Fruit fly (Drosophila melanogaster) whole organism, embryonic: ENCODE measurements around the gene mus301.

Source experiments
- Asciz ChIP-seq: fragments of 200-800 bp; sonication (Bioruptor generic); optimal IDR thresholded peaks from 2 replicates; lab custom pipeline; 2017; ENCODE audit warnings: missing biosample characterization, mild to moderate bottlenecking, missing genetic modification characterization, missing genetic modification reagents
- BEAF-32 ChIP-seq: fragments of 200-800 bp; sonication (Bioruptor generic); optimal IDR thresholded peaks from 3 replicates; lab custom pipeline; 2017; ENCODE audit warnings: missing biosample characterization, missing genetic modification characterization, mild to moderate bottlenecking, moderate library complexity, missing genetic modification reagents
- Bgb ChIP-seq: fragments of 200-800 bp; sonication (Bioruptor generic); IDR thresholded peaks from 2 replicates; pipeline ENCODE4 v1.3.6; 2022; ENCODE audit warnings: missing biosample characterization, missing genetic modification characterization; ENCODE audit not compliant: partially characterized antibody
- CG12155 ChIP-seq: fragments of 200-800 bp; sonication (Bioruptor generic); optimal IDR thresholded peaks from 3 replicates; lab custom pipeline; 2016; ENCODE audit warnings: missing biosample characterization, missing genetic modification characterization
- CG12659 ChIP-seq: fragments of 200-800 bp; sonication (Bioruptor generic); optimal IDR thresholded peaks from 3 replicates; lab custom pipeline; 2017; ENCODE audit warnings: mild to moderate bottlenecking, missing biosample characterization, missing genetic modification reagents, missing genetic modification characterization
- CG13624 ChIP-seq: fragments of 200-800 bp; sonication (Bioruptor generic); optimal IDR thresholded peaks from 2 replicates; lab custom pipeline; 2016; ENCODE audit warnings: missing biosample characterization, missing genetic modification characterization
- CG14710 ChIP-seq: fragments of 200-800 bp; sonication (Bioruptor generic); optimal IDR thresholded peaks from 3 replicates; lab custom pipeline; 2019; ENCODE audit warnings: missing biosample characterization, mild to moderate bottlenecking, missing genetic modification characterization, moderate library complexity
- CG15514 ChIP-seq: fragments of 200-800 bp; sonication (Bioruptor generic); optimal IDR thresholded peaks from 3 replicates; lab custom pipeline; 2017; ENCODE audit warnings: missing biosample characterization, missing genetic modification characterization, mild to moderate bottlenecking, moderate library complexity, missing genetic modification reagents
- CG1603 ChIP-seq: fragments of 200-800 bp; sonication (Bioruptor generic); optimal IDR thresholded peaks from 2 replicates; lab custom pipeline; 2019; ENCODE audit warnings: missing biosample characterization, mild to moderate bottlenecking, missing genetic modification characterization, moderate library complexity
- CG2116 ChIP-seq: fragments of 200-800 bp; sonication (Bioruptor generic); optimal IDR thresholded peaks from 3 replicates; lab custom pipeline; 2018; ENCODE audit warnings: missing biosample characterization, mild to moderate bottlenecking, missing genetic modification characterization
- CG33213 ChIP-seq: fragments of 200-800 bp; sonication (Bioruptor generic); optimal IDR thresholded peaks from 3 replicates; lab custom pipeline; 2016; ENCODE audit warnings: missing biosample characterization, missing genetic modification characterization
- CG3995 ChIP-seq: fragments of 200-800 bp; sonication (Bioruptor generic); optimal IDR thresholded peaks from 3 replicates; lab custom pipeline; 2016; ENCODE audit warnings: missing biosample characterization, missing genetic modification characterization
- CG7786 ChIP-seq: fragments of 200-800 bp; sonication (Bioruptor generic); optimal IDR thresholded peaks from 2 replicates; lab custom pipeline; 2016; ENCODE audit warnings: missing biosample characterization, missing genetic modification characterization
- CG7928 ChIP-seq: fragments of 200-800 bp; sonication (Bioruptor generic); optimal IDR thresholded peaks from 2 replicates; lab custom pipeline; 2017; ENCODE audit warnings: missing biosample characterization, mild to moderate bottlenecking, missing genetic modification characterization
- CG8290 ChIP-seq, 3 experiments: fragments of 200-800 bp; sonication (Bioruptor generic); optimal IDR thresholded peaks; 2 replicates each; lab custom pipeline; 2016 to 2019; ENCODE audit warnings: missing biosample characterization in 3 of 3, missing genetic modification characterization in 3 of 3, mild to moderate bottlenecking in 2 of 3, moderate library complexity in 1 of 3
- CG9817 ChIP-seq: fragments of 200-800 bp; sonication (Bioruptor generic); optimal IDR thresholded peaks from 2 replicates; lab custom pipeline; 2018; ENCODE audit warnings: missing biosample characterization, mild to moderate bottlenecking, missing genetic modification characterization, moderate library complexity
- CG9932 ChIP-seq: fragments of 200-800 bp; sonication (Bioruptor generic); IDR thresholded peaks from 2 replicates; pipeline ENCODE4 v1.3.6; 2022; ENCODE audit warnings: missing biosample characterization, missing genetic modification characterization
- CoRest ChIP-seq: fragments of 200-800 bp; sonication (Bioruptor generic); optimal IDR thresholded peaks from 3 replicates; lab custom pipeline; 2018; ENCODE audit warnings: missing biosample characterization, mild to moderate bottlenecking, missing genetic modification characterization, moderate library complexity
- Dfd ChIP-seq, 2 experiments: fragments of >200 bp; optimal IDR thresholded peaks; 2 replicates each; lab custom pipeline; 2017; ENCODE audit warnings: missing biosample characterization in 2 of 2, missing genetic modification characterization in 2 of 2
- E2f2 ChIP-seq: fragments of 200-800 bp; sonication (Bioruptor generic); IDR thresholded peaks from 2 replicates; pipeline ENCODE4 v1.3.6; 2022; ENCODE audit warnings: missing biosample characterization, missing genetic modification characterization
- Elba2 ChIP-seq: fragments of 200-800 bp; sonication (Bioruptor generic); optimal IDR thresholded peaks from 3 replicates; lab custom pipeline; 2016; ENCODE audit warnings: missing biosample characterization, missing genetic modification characterization
- Gug ChIP-seq: fragments of 200-800 bp; sonication (Bioruptor generic); IDR thresholded peaks from 4 replicates; pipeline ENCODE4 v1.3.6; 2022; ENCODE audit warnings: missing biosample characterization, missing genetic modification characterization
- HHEX ChIP-seq: fragments of 200-800 bp; sonication (Bioruptor generic); optimal IDR thresholded peaks from 3 replicates; lab custom pipeline; 2017; ENCODE audit warnings: missing biosample characterization, mild to moderate bottlenecking, missing genetic modification characterization, missing genetic modification reagents
- HmgD ChIP-seq: fragments of 200-800 bp; sonication (Bioruptor generic); optimal IDR thresholded peaks from 3 replicates; lab custom pipeline; 2016; ENCODE audit warnings: missing biosample characterization, missing genetic modification characterization
- HmgZ ChIP-seq: fragments of 200-800 bp; sonication (Bioruptor generic); optimal IDR thresholded peaks from 2 replicates; lab custom pipeline; 2018; ENCODE audit warnings: missing biosample characterization, mild to moderate bottlenecking, missing genetic modification characterization
- Hr51 ChIP-seq, 2 experiments: fragments of 200-800 bp; sonication (Bioruptor generic); optimal IDR thresholded peaks; 2 replicates in 1 of 2; 3 replicates in 1 of 2; lab custom pipeline; 2016 to 2018; ENCODE audit warnings: missing biosample characterization in 2 of 2, missing genetic modification characterization in 2 of 2, mild to moderate bottlenecking in 1 of 2, moderate library complexity in 1 of 2
- Hsf ChIP-seq: fragments of 200-800 bp; sonication (Bioruptor generic); optimal IDR thresholded peaks from 3 replicates; lab custom pipeline; 2016; ENCODE audit warnings: missing biosample characterization, missing genetic modification characterization
- Lhr ChIP-seq: fragments of 200-800 bp; sonication (Bioruptor generic); optimal IDR thresholded peaks from 3 replicates; lab custom pipeline; 2017; ENCODE audit warnings: mild to moderate bottlenecking, missing biosample characterization, missing genetic modification reagents, missing genetic modification characterization
- MBD-R2 ChIP-seq: fragments of 200-800 bp; sonication (Bioruptor generic); IDR thresholded peaks from 2 replicates; pipeline ENCODE4 v1.3.6; 2022; ENCODE audit warnings: missing biosample characterization, missing genetic modification characterization
- MESR4 ChIP-seq: fragments of 200-800 bp; sonication (Bioruptor generic); optimal IDR thresholded peaks from 2 replicates; lab custom pipeline; 2018; ENCODE audit warnings: missing biosample characterization, mild to moderate bottlenecking, missing genetic modification characterization, moderate library complexity
- Meics ChIP-seq: fragments of 200-800 bp; sonication (Bioruptor generic); optimal IDR thresholded peaks from 2 replicates; lab custom pipeline; 2017; ENCODE audit warnings: missing biosample characterization, mild to moderate bottlenecking, missing genetic modification characterization
- NFAT ChIP-seq: fragments of 200-800 bp; sonication (Bioruptor generic); IDR thresholded peaks from 2 replicates; pipeline ENCODE4 v1.3.6; 2022; ENCODE audit warnings: missing biosample characterization, missing genetic modification characterization
- Rx ChIP-seq: fragments of 200-800 bp; sonication (Bioruptor generic); IDR thresholded peaks from 2 replicates; pipeline ENCODE4 v1.3.6; 2022; ENCODE audit warnings: missing biosample characterization, missing genetic modification characterization
- Xbp1 ChIP-seq: fragments of 200-800 bp; sonication (Bioruptor generic); optimal IDR thresholded peaks from 3 replicates; lab custom pipeline; 2016; ENCODE audit warnings: missing biosample characterization, mild to moderate bottlenecking, missing genetic modification characterization
- chn ChIP-seq: fragments of 200-800 bp; sonication (Bioruptor generic); optimal IDR thresholded peaks from 2 replicates; lab custom pipeline; 2016; ENCODE audit warnings: missing biosample characterization, missing genetic modification characterization
- da ChIP-seq: fragments of 200-800 bp; sonication (Bioruptor generic); optimal IDR thresholded peaks from 2 replicates; lab custom pipeline; 2016; ENCODE audit warnings: missing biosample characterization, missing genetic modification characterization
- dm ChIP-seq: fragments of 200-800 bp; sonication (Bioruptor generic); optimal IDR thresholded peaks from 3 replicates; lab custom pipeline; 2016; ENCODE audit warnings: missing biosample characterization, missing genetic modification characterization
- ftz-f1 ChIP-seq: fragments of 200-800 bp; sonication (Bioruptor generic); optimal IDR thresholded peaks from 2 replicates; lab custom pipeline; 2016; ENCODE audit warnings: missing biosample characterization, missing genetic modification characterization
- gfzf ChIP-seq: fragments of 200-800 bp; sonication (Bioruptor generic); optimal IDR thresholded peaks from 2 replicates; lab custom pipeline; 2016; ENCODE audit warnings: missing biosample characterization, mild to moderate bottlenecking, missing genetic modification characterization, moderate library complexity
- gsb ChIP-seq: fragments of 200-800 bp; sonication (Bioruptor generic); IDR thresholded peaks from 2 replicates; pipeline ENCODE4 v1.3.6; 2022; ENCODE audit warnings: missing biosample characterization, missing genetic modification characterization
- ham ChIP-seq: fragments of 200-800 bp; sonication (Bioruptor generic); IDR thresholded peaks from 2 replicates; pipeline ENCODE4 v1.3.6; 2022; ENCODE audit warnings: missing biosample characterization, missing genetic modification characterization
- hb ChIP-seq: fragments of 200-800 bp; sonication (Bioruptor generic); IDR thresholded peaks from 3 replicates; pipeline ENCODE4 v1.3.6; 2022; ENCODE audit warnings: missing biosample characterization, missing genetic modification characterization; ENCODE audit not compliant: partially characterized antibody
- ind ChIP-seq: fragments of 200-800 bp; sonication (Bioruptor generic); optimal IDR thresholded peaks from 3 replicates; lab custom pipeline; 2016; ENCODE audit warnings: missing biosample characterization, missing genetic modification characterization
- lilli ChIP-seq: fragments of 200-800 bp; sonication (Bioruptor generic); optimal IDR thresholded peaks from 3 replicates; lab custom pipeline; 2016; ENCODE audit warnings: missing biosample characterization, missing genetic modification characterization
- lmd ChIP-seq: fragments of 200-800 bp; sonication (Bioruptor generic); IDR thresholded peaks from 2 replicates; pipeline ENCODE4 v1.3.6; 2022; ENCODE audit warnings: missing biosample characterization, missing genetic modification characterization
- slbo ChIP-seq: fragments of 200-800 bp; sonication (Bioruptor generic); IDR thresholded peaks from 2 replicates; pipeline ENCODE4 v1.3.6; 2022; ENCODE audit warnings: missing biosample characterization, missing genetic modification characterization
- ssp ChIP-seq: fragments of 200-800 bp; sonication (Bioruptor generic); IDR thresholded peaks from 2 replicates; pipeline ENCODE4 v1.3.6; 2022; ENCODE audit warnings: missing biosample characterization, missing genetic modification characterization
- tx ChIP-seq: fragments of 200-800 bp; sonication (Bioruptor generic); optimal IDR thresholded peaks from 2 replicates; lab custom pipeline; 2016; ENCODE audit warnings: missing biosample characterization, missing genetic modification characterization
- wdn ChIP-seq: fragments of 200-800 bp; sonication (Bioruptor generic); IDR thresholded peaks from 2 replicates; pipeline ENCODE4 v1.3.6; 2022; ENCODE audit warnings: missing biosample characterization, missing genetic modification characterization
- zfh2 ChIP-seq: fragments of 200-800 bp; sonication (Bioruptor generic); optimal IDR thresholded peaks from 2 replicates; lab custom pipeline; 2016; ENCODE audit warnings: missing biosample characterization, missing genetic modification characterization

Gene mus301

DNA sequence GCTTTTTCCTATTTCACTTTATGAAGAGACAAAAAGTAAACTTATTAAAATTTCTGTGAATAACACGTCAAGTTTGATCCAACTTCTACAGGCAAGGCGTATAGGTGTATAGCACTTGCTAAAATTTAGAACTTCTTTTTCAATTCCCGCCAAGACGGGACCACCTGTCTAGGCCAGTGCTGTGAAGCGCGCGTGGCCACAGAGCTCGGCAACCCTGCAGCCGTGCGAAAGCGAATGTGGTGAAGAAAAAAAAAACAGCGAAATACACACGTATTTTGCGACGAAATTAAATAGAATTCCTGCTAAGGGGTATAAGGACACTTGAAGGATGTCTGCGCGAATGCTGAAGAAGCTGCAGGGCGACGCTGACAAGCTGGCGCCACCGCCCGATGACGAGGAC, 27.4 kb upstream of the mus301 start, which contains the start of gene Nulp1:
TSS of gene Nulp1 (plus strand) at position 198 of the 400 bp plus-strand sequence.
- TF ChIP-seq Hr51 (GFP tag; optimal IDR thresholded peaks at IDR 0.05; lab: Kevin White, UChicago) (peak in 1 of 2 experiments; percentile 15), CG13624 (GFP tag; lab: Kevin White, UChicago) (peak; percentile 58), Lhr (peak; percentile 11), dm (GFP tag; lab: Kevin White, UChicago) (peak; percentile 78), CoRest (tag; lab: Kevin White, UChicago) (no peak), ftz-f1 (GFP tag; lab: Kevin White, UChicago) (peak; percentile 58), E2f2 (peak; percentile 94), MESR4 (peak; percentile 60), gfzf (peak; percentile 18), Elba2 (GFP tag; lab: Kevin White, UChicago) (no peak), CG14710 (tag; lab: Kevin White, UChicago) (peak; percentile 75), CG9817 (peak; percentile 10), CG33213 (GFP tag; lab: Kevin White, UChicago) (peak; percentile 23), ssp (GFP tag; lab: Robert Waterston, UW) (no peak), chn (no peak), lmd (no peak; the same call in 1 of the 2 replicates), CG3995 (GFP tag; lab: Kevin White, UChicago) (peak; percentile 61), CG7928 (GFP tag; lab: Kevin White, UChicago) (peak; percentile 39), CG15514 (GFP tag; lab: Kevin White, UChicago) (peak; percentile 60), CG1603 (tag; lab: Kevin White, UChicago) (peak; percentile 58), Rx (0 out of 2 replicates have a peak, but pooled peaks have one; percentile 9), zfh2 (GFP tag; lab: Kevin White, UChicago) (peak; percentile 18), CG7786 (GFP tag; lab: Kevin White, UChicago) (peak; percentile 13), Dfd (GFP tag; optimal IDR thresholded peaks at IDR 0.05; lab: Kevin White, UChicago) (no peak), hb (GFP tag; lab: Robert Waterston, UW) (no peak), HmgZ (tag; lab: Kevin White, UChicago) (peak; percentile 49), HHEX (GFP tag; lab: Kevin White, UChicago) (no peak), Asciz (no peak), CG9932 (peak; percentile 50), Hsf (peak; percentile 4), wdn (GFP tag; lab: Robert Waterston, UW) (0 out of 2 replicates have a peak, but pooled peaks have one; percentile 16), da (peak; percentile 57), Meics (GFP tag; lab: Kevin White, UChicago) (peak; percentile 10), CG8290 (GFP tag; optimal IDR thresholded peaks at IDR 0.05; lab: Kevin White, UChicago) (no peak), CG8290 (tag; optimal IDR thresholded peaks at IDR 0.05; lab: Kevin White, UChicago) (peak in 1 of 2 experiments; percentile 67), BEAF-32 (peak; percentile 24), CG2116 (peak; percentile 55), Gug (GFP tag; lab: Robert Waterston, UW) (no peak), MBD-R2 (GFP tag; lab: Robert Waterston, UW) (peak; percentile 93), ham (no peak), Bgb (GFP tag; lab: Robert Waterston, UW) (peak; percentile 52), NFAT (GFP tag; lab: Robert Waterston, UW) (peak; percentile 65; the same call in 1 of the 2 replicates), lilli (peak; percentile 23), ind (peak; percentile 21), Xbp1 (GFP tag; lab: Kevin White, UChicago) (peak; percentile 35), tx (GFP tag; lab: Kevin White, UChicago) (peak; percentile 16), gsb (GFP tag; lab: Robert Waterston, UW) (0 out of 2 replicates have a peak, but pooled peaks have one; percentile 18), CG12659 (GFP tag; lab: Kevin White, UChicago) (peak; percentile 50), CG12155 (GFP tag; lab: Kevin White, UChicago) (peak; percentile 14), slbo (peak; percentile 74), HmgD (GFP tag; lab: Kevin White, UChicago) (peak; percentile 57)
